Worm (Caenorhabditis elegans): ENCODE measurements around the gene Y66D12A.19.

DNA sequence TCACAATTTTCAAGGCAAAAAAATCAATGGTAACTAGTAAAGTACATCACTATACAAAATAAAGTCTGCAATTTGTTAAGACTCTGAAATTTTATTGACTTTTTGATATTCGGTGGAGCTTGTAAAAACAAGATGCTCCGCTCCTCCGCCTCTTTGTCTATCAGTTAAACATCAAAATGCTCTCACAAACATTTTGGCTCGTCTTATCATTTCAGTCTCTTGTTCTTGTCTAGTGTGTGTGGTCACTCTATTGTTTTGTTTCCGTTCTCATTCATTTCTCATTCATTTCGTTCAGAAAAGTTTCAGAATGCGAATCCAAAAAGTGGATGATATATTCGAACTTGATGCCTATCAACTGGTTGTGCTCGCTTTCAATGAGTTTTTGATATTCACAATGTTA is 39.2 kb downstream of the Y66D12A.19 start, which contains the start of gene Y66D12A.13:
- TF ChIP-seq nhr-23 (tag; optimal IDR thresholded peaks at IDR 0.05): no peak
- no peak for TF ChIP-seq nhr-25 (tag; optimal IDR thresholded peaks at IDR 0.05)
- TF ChIP-seq egl-5 (tag; optimal IDR thresholded peaks at IDR 0.05): no peak
- TF ChIP-seq unc-62 (GFP tag; optimal IDR thresholded peaks at IDR 0.05): no peak
- no peak for TF ChIP-seq fkh-2 (tag; optimal IDR thresholded peaks at IDR 0.05)
- TF ChIP-seq mdl-1 (tag; optimal IDR thresholded peaks at IDR 0.05): no peak
- TF ChIP-seq elt-3 (tag; optimal IDR thresholded peaks at IDR 0.05): no peak
- TF ChIP-seq fkh-10 (GFP tag; optimal IDR thresholded peaks at IDR 0.05): no peak
- TF ChIP-seq jun-1 (tag; optimal IDR thresholded peaks at IDR 0.05): no peak
- TF ChIP-seq ztf-11 (tag; optimal IDR thresholded peaks at IDR 0.05): no peak
- TF ChIP-seq nhr-28 (tag; optimal IDR thresholded peaks at IDR 0.05): no peak
- no peak for TF ChIP-seq ama-1 (optimal IDR thresholded peaks at IDR 0.05)
- TF ChIP-seq zag-1 (tag; optimal IDR thresholded peaks at IDR 0.05): no peak
- no peak for TF ChIP-seq unc-39 (tag; optimal IDR thresholded peaks at IDR 0.05)

Measured in whole organism, L3 larva.